Worm (Caenorhabditis elegans): Measurements from ENCODE around the gene rpl-36.

rpl-36 gene

DNA sequence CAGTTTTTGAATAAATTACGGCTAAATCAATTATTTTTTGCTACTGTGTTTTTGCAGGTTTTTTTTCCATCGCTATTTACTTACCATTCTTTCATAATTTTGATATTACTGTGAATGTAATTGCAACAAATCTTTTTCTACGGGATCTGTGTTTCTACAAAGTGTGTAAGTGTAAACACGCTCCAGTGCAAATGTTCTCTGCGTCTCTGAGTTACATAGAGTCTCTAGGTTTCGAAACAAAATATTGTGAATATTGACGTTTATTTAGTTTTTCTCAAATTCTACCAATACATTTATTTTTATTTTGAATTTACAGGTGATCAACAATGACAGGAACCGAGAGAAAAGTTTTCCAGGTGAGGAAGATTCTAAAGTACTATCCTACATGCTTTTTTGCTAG is 4.0 kb downstream of the rpl-36 start, which contains the start of gene yju-2 (continued):
- TF ChIP-seq nhr-27 (tag; optimal IDR thresholded peaks at IDR 0.05) = peak; percentile 9
- peak; percentile 12 for TF ChIP-seq attf-5 (GFP tag; optimal IDR thresholded peaks at IDR 0.05)
- TF ChIP-seq sptf-2 (GFP tag; optimal IDR thresholded peaks at IDR 0.05) = no peak
- no peak for TF ChIP-seq hsf-1 (GFP tag; IDR thresholded peaks at IDR 0.05)
- TF ChIP-seq ztf-3 (GFP tag; optimal IDR thresholded peaks at IDR 0.05) = no peak
- peak in 1 of 3 experiments; percentile 57 for TF ChIP-seq lin-35 (GFP tag; optimal IDR thresholded peaks at IDR 0.05)
- no peak for TF ChIP-seq rec-8 (tag; optimal IDR thresholded peaks at IDR 0.05)
- no peak for TF ChIP-seq Y53G8AR.9 (GFP tag; conservative IDR thresholded peaks at IDR 0.05)
- TF ChIP-seq ets-4 (GFP tag; optimal IDR thresholded peaks at IDR 0.05) = no peak
- TF ChIP-seq Y56A3A.18 (GFP tag; IDR thresholded peaks at IDR 0.05) = no peak
- no peak for TF ChIP-seq pha-4 (tag; optimal IDR thresholded peaks at IDR 0.05)
- no peak for TF ChIP-seq ceh-40 (GFP tag; IDR thresholded peaks at IDR 0.05)
- TF ChIP-seq bed-1 (GFP tag; IDR thresholded peaks at IDR 0.05) = no peak
- peak; percentile 3 for TF ChIP-seq madf-10 (tag; optimal IDR thresholded peaks at IDR 0.05)
- no peak for TF ChIP-seq ztf-26 (tag; optimal IDR thresholded peaks at IDR 0.05)
- TF ChIP-seq lag-1 (GFP tag; IDR thresholded peaks at IDR 0.05) = no peak
- TF ChIP-seq ccch-3 (GFP tag; optimal IDR thresholded peaks at IDR 0.05) = no peak
- TF ChIP-seq snpc-3.4 (tag; optimal IDR thresholded peaks at IDR 0.05) = no peak
- no peak for TF ChIP-seq akir-1 (GFP tag; optimal IDR thresholded peaks at IDR 0.05)
- no peak for TF ChIP-seq C06A6.2 (GFP tag; conservative IDR thresholded peaks at IDR 0.05)
- TF ChIP-seq lin-54 (GFP tag; optimal IDR thresholded peaks at IDR 0.05) = peak; percentile 16
- TF ChIP-seq pbrm-1 (GFP tag; IDR thresholded peaks at IDR 0.05) = no peak
- TF ChIP-seq madf-3 (GFP tag; IDR thresholded peaks at IDR 0.05) = 0 out of 2 replicates have a peak, but pooled peaks have one; percentile 47
- TF ChIP-seq snpc-4 (GFP tag; optimal IDR thresholded peaks at IDR 0.05) = peak; percentile 31
- TF ChIP-seq snpc-4 (tag; optimal IDR thresholded peaks at IDR 0.05) = peak in 2 of 4 experiments; percentile 38 to 41
- no peak for TF ChIP-seq madf-6 (GFP tag; IDR thresholded peaks at IDR 0.05)
- no peak for TF ChIP-seq fkh-3 (tag; optimal IDR thresholded peaks at IDR 0.05)
- no peak for TF ChIP-seq mxl-1 (tag; optimal IDR thresholded peaks at IDR 0.05)
- TF ChIP-seq ztf-25 (GFP tag; IDR thresholded peaks at IDR 0.05) = no peak
- peak; percentile 2 for TF ChIP-seq ztf-18 (tag; optimal IDR thresholded peaks at IDR 0.05)
- peak; percentile 7 for TF ChIP-seq nhr-80 (tag; optimal IDR thresholded peaks at IDR 0.05)
- TF ChIP-seq lir-1 (GFP tag; conservative IDR thresholded peaks at IDR 0.05) = no peak
- TF ChIP-seq F49E8.2 (tag; optimal IDR thresholded peaks at IDR 0.05; ENCODE audit: insufficient read depth) = peak; percentile 48
- TF ChIP-seq F23B12.7 (tag; optimal IDR thresholded peaks at IDR 0.05; ENCODE audit: insufficient read depth) = peak; percentile 35
- TF ChIP-seq C17E4.6 (GFP tag; IDR thresholded peaks at IDR 0.05) = no peak
- no peak for TF ChIP-seq T26A5.8 (tag; optimal IDR thresholded peaks at IDR 0.05)
- no peak for TF ChIP-seq zim-3 (tag; optimal IDR thresholded peaks at IDR 0.05)
- TF ChIP-seq nfya-2 (GFP tag; IDR thresholded peaks at IDR 0.05) = no peak
- no peak for TF ChIP-seq ceh-79 (tag; optimal IDR thresholded peaks at IDR 0.05)
- TF ChIP-seq repo-1 (tag; optimal IDR thresholded peaks at IDR 0.05) = peak; percentile 18
- no peak for TF ChIP-seq F57C9.4 (tag; optimal IDR thresholded peaks at IDR 0.05)
- peak; percentile 81 for TF ChIP-seq hmg-1.2 (GFP tag; IDR thresholded peaks at IDR 0.05)
- TF ChIP-seq nhr-179 (tag; optimal IDR thresholded peaks at IDR 0.05) = no peak
- no peak for TF ChIP-seq D2030.7 (GFP tag; IDR thresholded peaks at IDR 0.05)
- peak; percentile 12 for TF ChIP-seq efl-1 (GFP tag; optimal IDR thresholded peaks at IDR 0.05)
- TF ChIP-seq hrde-1 (tag; optimal IDR thresholded peaks at IDR 0.05; ENCODE audit: borderline replicate concordance) = no peak
- no peak for TF ChIP-seq nhr-90 (tag; optimal IDR thresholded peaks at IDR 0.05)
- TF ChIP-seq mel-28 (tag; optimal IDR thresholded peaks at IDR 0.05; ENCODE audit: borderline replicate concordance) = no peak
- TF ChIP-seq dpff-1 (tag; optimal IDR thresholded peaks at IDR 0.05) = no peak
